Worm (Caenorhabditis elegans): ENCODE measurements around the gene srz-14.

ce11 chrV:16158391-16158790 lies 25.1 kb upstream of the srz-14 start, which contains the start of gene str-99:
- TF ChIP-seq ztf-11 (tag; optimal IDR thresholded peaks at IDR 0.05) (no peak), nhr-84 (tag; optimal IDR thresholded peaks at IDR 0.05) (no peak), alr-1 (tag; optimal IDR thresholded peaks at IDR 0.05; ENCODE audit: borderline replicate concordance) (no peak), ztf-4 (tag; optimal IDR thresholded peaks at IDR 0.05) (no peak), sox-4 (tag; optimal IDR thresholded peaks at IDR 0.05) (no peak), zip-4 (GFP tag; optimal IDR thresholded peaks at IDR 0.05) (no peak), nhr-237 (tag; optimal IDR thresholded peaks at IDR 0.05) (no peak), aly-2 (tag; optimal IDR thresholded peaks at IDR 0.05) (no peak)

Data from whole organism, L1 larva.